Worm (Caenorhabditis elegans) whole organism, late embryonic: ENCODE results near the gene W04E12.5.

Experiments used
- C08G9.2 ChIP-seq: sonication (generic microtip); optimal IDR thresholded peaks from 2 replicates; lab custom pipeline; 2016; ENCODE audit warnings: mild to moderate bottlenecking, missing genetic modification characterization, moderate library complexity, missing compliant biosample characterization
- K02D7.2 ChIP-seq: sonication (generic microtip); optimal IDR thresholded peaks from 2 replicates; lab custom pipeline; 2017; ENCODE audit warnings: mild to moderate bottlenecking, missing genetic modification characterization, missing compliant biosample characterization
- K09A11.1 ChIP-seq: sonication (generic microtip); optimal IDR thresholded peaks from 2 replicates; lab custom pipeline; 2017; ENCODE audit warnings: antibody characterized with exemption, mild to moderate bottlenecking, missing genetic modification characterization, missing compliant biosample characterization; ENCODE audit not compliant: insufficient read depth
- ceh-30 ChIP-seq: fragments of 150-350 bp; optimal IDR thresholded peaks from 2 replicates; lab custom pipeline; 2014; ENCODE audit warnings: missing biosample characterization, missing genetic modification characterization
- fkh-10 ChIP-seq: fragments of 150-350 bp; optimal IDR thresholded peaks from 2 replicates; lab custom pipeline; 2014; ENCODE audit warnings: missing biosample characterization, missing genetic modification reagents, missing genetic modification characterization
- fkh-6 ChIP-seq: sonication (generic microtip); optimal IDR thresholded peaks from 2 replicates; lab custom pipeline; 2016; ENCODE audit warnings: missing genetic modification characterization, missing compliant biosample characterization
- lin-11 ChIP-seq: fragments of 200-800 bp; sonication (Bioruptor generic); optimal IDR thresholded peaks from 2 replicates; lab custom pipeline; 2018; ENCODE audit warnings: mild to moderate bottlenecking, missing genetic modification characterization, missing compliant biosample characterization
- madf-2 ChIP-seq: sonication (generic microtip); optimal IDR thresholded peaks from 2 replicates; lab custom pipeline; 2017; ENCODE audit warnings: missing genetic modification characterization, missing compliant biosample characterization
- pat-9 ChIP-seq: fragments of 200-800 bp; sonication (Bioruptor generic); optimal IDR thresholded peaks from 2 replicates; lab custom pipeline; 2018; ENCODE audit warnings: mild to moderate bottlenecking, missing genetic modification characterization, moderate library complexity, missing compliant biosample characterization
- rnt-1 ChIP-seq: sonication (generic microtip); optimal IDR thresholded peaks from 2 replicates; lab custom pipeline; 2016; ENCODE audit warnings: missing genetic modification characterization, missing compliant biosample characterization

ce11 chrV:19760751-19761150, 14.8 kb downstream of the W04E12.5 start, which contains the start of gene M162.5:
- TF ChIP-seq lin-11 (tag; lab: Kevin White, UChicago) (no peak), C08G9.2 (no peak), ceh-30 (tag; lab: Kevin White, UChicago) (no peak), K02D7.2 (tag; lab: Kevin White, UChicago) (no peak), fkh-6 (no peak), K09A11.1 (tag; lab: Kevin White, UChicago) (no peak), fkh-10 (no peak), madf-2 (tag; lab: Kevin White, UChicago) (no peak), rnt-1 (tag; lab: Kevin White, UChicago) (no peak), pat-9 (no peak)
